Fruit fly (Drosophila melanogaster) whole organism, embryonic: Measurements from ENCODE around the gene CG43168.

ENCODE experiments used
- CG10366 ChIP-seq: fragments of 200-800 bp; sonication (Bioruptor generic); IDR thresholded peaks from 2 replicates; pipeline ENCODE4 v1.3.6; 2022; ENCODE audit warnings: missing biosample characterization, missing genetic modification characterization
- CG1647 ChIP-seq: fragments of 200-800 bp; sonication (Bioruptor generic); optimal IDR thresholded peaks from 3 replicates; lab custom pipeline; 2016; ENCODE audit warnings: missing biosample characterization, missing genetic modification characterization
- NFAT ChIP-seq: fragments of 200-800 bp; sonication (Bioruptor generic); IDR thresholded peaks from 2 replicates; pipeline ENCODE4 v1.3.6; 2022; ENCODE audit warnings: missing biosample characterization, missing genetic modification characterization
- fru ChIP-seq: fragments of >200 bp; optimal IDR thresholded peaks from 2 replicates; lab custom pipeline; 2017
- lbe ChIP-seq: fragments of 200-800 bp; sonication (Bioruptor generic); optimal IDR thresholded peaks from 2 replicates; lab custom pipeline; 2016; ENCODE audit warnings: missing biosample characterization, mild to moderate bottlenecking, missing genetic modification characterization

DNA sequence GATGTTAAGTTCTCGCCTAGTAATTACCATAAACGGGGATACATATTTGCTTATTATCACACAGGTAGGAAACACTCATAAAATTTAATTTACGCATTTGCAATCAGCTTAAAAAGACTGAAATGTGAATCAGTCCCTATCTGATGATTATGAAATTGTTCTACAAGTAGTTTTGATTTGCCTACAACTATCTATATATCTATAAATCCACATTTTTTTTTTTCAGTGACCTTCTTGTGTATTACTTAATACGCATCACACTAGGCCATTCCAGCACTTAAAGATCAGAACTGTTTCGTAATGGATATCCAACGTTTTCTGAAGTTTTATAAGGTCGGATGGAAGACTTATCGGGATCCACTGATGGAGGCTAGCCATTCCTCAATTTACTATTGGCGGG lies 49.7 kb downstream of the CG43168 start, which contains the start of gene Or65b:
- TF ChIP-seq fru (lab: Kevin White, UChicago) (no peak), lbe (GFP tag; lab: Kevin White, UChicago) (no peak), NFAT (GFP tag; lab: Robert Waterston, UW) (no peak), CG10366 (GFP tag; lab: Robert Waterston, UW) (no peak), CG1647 (GFP tag; lab: Kevin White, UChicago) (no peak)
